Fruit fly (Drosophila melanogaster): ENCODE results near the gene CG34301.

Gene CG34301

dm6 chr3R:8808518-8808921 is 35.3 kb downstream of the CG34301 start:
- no peak for TF ChIP-seq Myc (optimal IDR thresholded peaks at IDR 0.05)
- no peak for TF ChIP-seq h (optimal IDR thresholded peaks at IDR 0.05)
- TF ChIP-seq psq (optimal IDR thresholded peaks at IDR 0.05), result no peak
- TF ChIP-seq ttk (optimal IDR thresholded peaks at IDR 0.05), result no peak
- TF ChIP-seq Sin3A (optimal IDR thresholded peaks at IDR 0.05), result no peak
- TF ChIP-seq insv (optimal IDR thresholded peaks at IDR 0.05), result no peak

- TF ChIP-seq psq (optimal IDR thresholded peaks at IDR 0.05), result no peak
- no peak for TF ChIP-seq Sin3A (optimal IDR thresholded peaks at IDR 0.05)
- no peak for TF ChIP-seq insv (optimal IDR thresholded peaks at IDR 0.05)
- no peak for TF ChIP-seq ttk (optimal IDR thresholded peaks at IDR 0.05)
- TF ChIP-seq h (optimal IDR thresholded peaks at IDR 0.05), result no peak
- TF ChIP-seq Myc (optimal IDR thresholded peaks at IDR 0.05), result no peak
Measured at dm6 chr3R:8809712-8810111, 36.5 kb downstream of the CG34301 start.

- TF ChIP-seq ttk (optimal IDR thresholded peaks at IDR 0.05) (no peak), Sin3A (optimal IDR thresholded peaks at IDR 0.05) (no peak), psq (optimal IDR thresholded peaks at IDR 0.05) (no peak), Myc (optimal IDR thresholded peaks at IDR 0.05) (no peak), h (optimal IDR thresholded peaks at IDR 0.05) (no peak), insv (optimal IDR thresholded peaks at IDR 0.05) (no peak)
Measured at dm6 chr3R:8810397-8811184, 37.4 kb downstream of the CG34301 start.

dm6 chr3R:8811323-8811936 is 38.2 kb downstream of the CG34301 start:
- no peak for TF ChIP-seq Myc (optimal IDR thresholded peaks at IDR 0.05)
- TF ChIP-seq insv (optimal IDR thresholded peaks at IDR 0.05), result no peak
- no peak for TF ChIP-seq psq (optimal IDR thresholded peaks at IDR 0.05)

dm6 chr3R:8812342-8812966 is 39.2 kb downstream of the CG34301 start:
- TF ChIP-seq Myc (optimal IDR thresholded peaks at IDR 0.05) (no peak), Sin3A (optimal IDR thresholded peaks at IDR 0.05) (no peak), h (optimal IDR thresholded peaks at IDR 0.05) (no peak), psq (optimal IDR thresholded peaks at IDR 0.05) (no peak), ttk (optimal IDR thresholded peaks at IDR 0.05) (no peak), insv (optimal IDR thresholded peaks at IDR 0.05) (no peak)

dm6 chr3R:8813164-8813629 is 40.0 kb downstream of the CG34301 start, which contains the start of gene CG9837:
Gene CG9837, minus strand, starts transcription at chr3R:8813579.
- TF ChIP-seq Myc (optimal IDR thresholded peaks at IDR 0.05), result no peak
- TF ChIP-seq h (optimal IDR thresholded peaks at IDR 0.05), result no peak
- no peak for TF ChIP-seq Sin3A (optimal IDR thresholded peaks at IDR 0.05)
- TF ChIP-seq ttk (optimal IDR thresholded peaks at IDR 0.05), result no peak
- TF ChIP-seq psq (optimal IDR thresholded peaks at IDR 0.05), result no peak
- no peak for TF ChIP-seq insv (optimal IDR thresholded peaks at IDR 0.05)

- no peak for TF ChIP-seq Sin3A (optimal IDR thresholded peaks at IDR 0.05)
- no peak for TF ChIP-seq psq (optimal IDR thresholded peaks at IDR 0.05)
- no peak for TF ChIP-seq insv (optimal IDR thresholded peaks at IDR 0.05)
- TF ChIP-seq ttk (optimal IDR thresholded peaks at IDR 0.05), result no peak
- no peak for TF ChIP-seq h (optimal IDR thresholded peaks at IDR 0.05)
- no peak for TF ChIP-seq Myc (optimal IDR thresholded peaks at IDR 0.05)
Measured at dm6 chr3R:8814029-8814647, 40.9 kb downstream of the CG34301 start.

dm6 chr3R:8815074-8815473 is 41.8 kb downstream of the CG34301 start:
- no peak for TF ChIP-seq Sin3A (optimal IDR thresholded peaks at IDR 0.05)
- no peak for TF ChIP-seq psq (optimal IDR thresholded peaks at IDR 0.05)
- no peak for TF ChIP-seq Myc (optimal IDR thresholded peaks at IDR 0.05)
- TF ChIP-seq h (optimal IDR thresholded peaks at IDR 0.05), result no peak
- TF ChIP-seq insv (optimal IDR thresholded peaks at IDR 0.05), result no peak
- TF ChIP-seq ttk (optimal IDR thresholded peaks at IDR 0.05), result no peak

dm6 chr3R:8818239-8818638 is 45.0 kb downstream of the CG34301 start:
- TF ChIP-seq Myc (optimal IDR thresholded peaks at IDR 0.05) (no peak), psq (optimal IDR thresholded peaks at IDR 0.05) (no peak), ttk (optimal IDR thresholded peaks at IDR 0.05) (peak; percentile 98), h (optimal IDR thresholded peaks at IDR 0.05) (no peak), insv (optimal IDR thresholded peaks at IDR 0.05) (no peak), Sin3A (optimal IDR thresholded peaks at IDR 0.05) (no peak)

dm6 chr3R:8819551-8820057 is 46.4 kb downstream of the CG34301 start:
- no peak for TF ChIP-seq Sin3A (optimal IDR thresholded peaks at IDR 0.05)

- TF ChIP-seq Myc (optimal IDR thresholded peaks at IDR 0.05) (no peak), insv (optimal IDR thresholded peaks at IDR 0.05) (no peak), Sin3A (optimal IDR thresholded peaks at IDR 0.05) (no peak), psq (optimal IDR thresholded peaks at IDR 0.05) (no peak), h (optimal IDR thresholded peaks at IDR 0.05) (no peak), ttk (optimal IDR thresholded peaks at IDR 0.05) (no peak)
Measured at dm6 chr3R:8820428-8820912, 47.2 kb downstream of the CG34301 start, which contains the start of gene aqz. Gene aqz, minus strand, starts transcription at chr3R:8820682.

Data from Kc167 (cell line).